Fruit fly (Drosophila melanogaster) whole organism, prepupa: ENCODE results near the gene Shc.

Experiments used
- Blimp-1 ChIP-seq: fragments of 200-800 bp; sonication (Bioruptor generic); optimal IDR thresholded peaks from 3 replicates; lab custom pipeline; 2017; ENCODE audit warnings: missing biosample characterization, missing genetic modification characterization, mild to moderate bottlenecking, moderate library complexity, missing genetic modification reagents
- CG10669 ChIP-seq: fragments of 200-800 bp; sonication (Bioruptor generic); optimal IDR thresholded peaks from 3 replicates; lab custom pipeline; 2018; ENCODE audit warnings: missing biosample characterization, mild to moderate bottlenecking, missing genetic modification characterization, moderate library complexity
- CG11294 ChIP-seq: fragments of 200-800 bp; sonication (Bioruptor generic); IDR thresholded peaks from 2 replicates; pipeline ENCODE4 v1.3.6; 2022; ENCODE audit warnings: missing biosample characterization, missing genetic modification characterization
- CG11762 ChIP-seq: fragments of 200-800 bp; sonication (Bioruptor generic); optimal IDR thresholded peaks from 3 replicates; lab custom pipeline; 2016; ENCODE audit warnings: missing biosample characterization, missing genetic modification characterization; ENCODE audit not compliant: insufficient read depth
- CG11902 ChIP-seq: fragments of 200-800 bp; sonication (Bioruptor generic); optimal IDR thresholded peaks from 3 replicates; lab custom pipeline; 2016; ENCODE audit warnings: missing biosample characterization, missing genetic modification characterization
- CG15336 ChIP-seq: fragments of 200-800 bp; sonication (Bioruptor generic); IDR thresholded peaks from 2 replicates; pipeline ENCODE4 v1.3.6; 2022; ENCODE audit warnings: missing biosample characterization, missing genetic modification characterization
- CG1621 ChIP-seq: fragments of 200-800 bp; sonication (Bioruptor generic); optimal IDR thresholded peaks from 3 replicates; lab custom pipeline; 2018; ENCODE audit warnings: missing biosample characterization, mild to moderate bottlenecking, missing genetic modification characterization
- CG16779 ChIP-seq: fragments of 200-800 bp; sonication (Bioruptor generic); optimal IDR thresholded peaks from 3 replicates; lab custom pipeline; 2017; ENCODE audit warnings: missing biosample characterization, mild to moderate bottlenecking, missing genetic modification characterization
- CG3032 ChIP-seq: fragments of 200-800 bp; optimal IDR thresholded peaks from 2 replicates; lab custom pipeline; 2019; ENCODE audit warnings: missing biosample characterization, mild to moderate bottlenecking, missing genetic modification characterization, moderate library complexity
- CG31627 ChIP-seq: fragments of 200-800 bp; sonication (Bioruptor generic); optimal IDR thresholded peaks from 3 replicates; lab custom pipeline; 2016; ENCODE audit warnings: missing biosample characterization, missing genetic modification characterization
- CG32006 ChIP-seq: fragments of 200-800 bp; sonication (Bioruptor generic); optimal IDR thresholded peaks from 3 replicates; lab custom pipeline; 2017; ENCODE audit warnings: missing biosample characterization, mild to moderate bottlenecking, missing genetic modification characterization
- CG34406 ChIP-seq: fragments of 200-800 bp; sonication (Bioruptor generic); optimal IDR thresholded peaks from 3 replicates; lab custom pipeline; 2016; ENCODE audit warnings: missing biosample characterization, missing genetic modification characterization
- CG3919 ChIP-seq: fragments of 200-800 bp; sonication (Bioruptor generic); optimal IDR thresholded peaks from 3 replicates; lab custom pipeline; 2016; ENCODE audit warnings: missing biosample characterization, missing genetic modification characterization
- CG6163 ChIP-seq: fragments of 200-800 bp; sonication (Bioruptor generic); IDR thresholded peaks from 3 replicates; pipeline ENCODE4 v1.3.6; 2022; ENCODE audit warnings: missing biosample characterization, missing genetic modification characterization
- CG6276 ChIP-seq: fragments of 200-800 bp; sonication (Bioruptor generic); optimal IDR thresholded peaks from 2 replicates; lab custom pipeline; 2017; ENCODE audit warnings: missing biosample characterization, mild to moderate bottlenecking, missing genetic modification characterization
- CG6792 ChIP-seq: fragments of 200-800 bp; sonication (Bioruptor generic); optimal IDR thresholded peaks from 3 replicates; lab custom pipeline; 2016; ENCODE audit warnings: missing biosample characterization, missing genetic modification characterization
- CG6808 ChIP-seq: fragments of 200-800 bp; sonication (Bioruptor generic); optimal IDR thresholded peaks from 3 replicates; lab custom pipeline; 2017; ENCODE audit warnings: missing biosample characterization, missing genetic modification characterization, mild to moderate bottlenecking, moderate library complexity, missing genetic modification reagents
- CG6854 ChIP-seq: fragments of 200-800 bp; sonication (Bioruptor generic); optimal IDR thresholded peaks from 2 replicates; lab custom pipeline; 2017; ENCODE audit warnings: missing biosample characterization, mild to moderate bottlenecking, missing genetic modification characterization
- CG8119 ChIP-seq: fragments of 200-800 bp; sonication (Bioruptor generic); IDR thresholded peaks from 3 replicates; pipeline ENCODE4 v1.3.6; 2022; ENCODE audit warnings: missing biosample characterization, missing genetic modification characterization
- CG8319 ChIP-seq: fragments of 200-800 bp; sonication (Bioruptor generic); optimal IDR thresholded peaks from 3 replicates; lab custom pipeline; 2016; ENCODE audit warnings: missing biosample characterization, missing genetic modification characterization
- CG8632 ChIP-seq: fragments of 200-800 bp; sonication (Bioruptor generic); optimal IDR thresholded peaks from 3 replicates; lab custom pipeline; 2016; ENCODE audit warnings: missing biosample characterization, missing genetic modification characterization
- CG9139 ChIP-seq: fragments of 200-800 bp; sonication (Bioruptor generic); optimal IDR thresholded peaks from 3 replicates; lab custom pipeline; 2017; ENCODE audit warnings: missing biosample characterization, mild to moderate bottlenecking, missing genetic modification characterization
- Eip75B ChIP-seq: fragments of 200-800 bp; sonication (Bioruptor generic); optimal IDR thresholded peaks from 3 replicates; lab custom pipeline; 2016; ENCODE audit warnings: missing biosample characterization, missing genetic modification characterization
- Eip93F ChIP-seq: fragments of 200-800 bp; sonication (Bioruptor generic); optimal IDR thresholded peaks from 2 replicates; lab custom pipeline; 2016; ENCODE audit warnings: missing biosample characterization, mild to moderate bottlenecking, missing genetic modification characterization
- Ets21C ChIP-seq: fragments of 200-800 bp; sonication (Bioruptor generic); optimal IDR thresholded peaks from 3 replicates; lab custom pipeline; 2016; ENCODE audit warnings: missing biosample characterization, missing genetic modification characterization
- Ets96B ChIP-seq: fragments of 200-800 bp; optimal IDR thresholded peaks from 2 replicates; lab custom pipeline; 2019; ENCODE audit warnings: missing biosample characterization, mild to moderate bottlenecking, missing genetic modification characterization, moderate library complexity
- Gug ChIP-seq: fragments of 200-800 bp; sonication (Bioruptor generic); IDR thresholded peaks from 2 replicates; pipeline ENCODE4 v1.3.6; 2022; ENCODE audit warnings: missing biosample characterization, missing genetic modification characterization
- Hr38 ChIP-seq: sonication (Bioruptor generic); optimal IDR thresholded peaks from 2 replicates; lab custom pipeline; 2016; ENCODE audit warnings: missing biosample characterization, missing genetic modification characterization
- Hr4 ChIP-seq: fragments of 200-800 bp; sonication (Bioruptor generic); optimal IDR thresholded peaks from 3 replicates; lab custom pipeline; 2016; ENCODE audit warnings: missing biosample characterization, missing genetic modification characterization
- Lpt ChIP-seq: fragments of 200-800 bp; sonication (Bioruptor generic); optimal IDR thresholded peaks from 3 replicates; lab custom pipeline; 2016; ENCODE audit warnings: missing biosample characterization, missing genetic modification characterization
- Met ChIP-seq: fragments of 200-800 bp; sonication (Bioruptor generic); optimal IDR thresholded peaks from 3 replicates; lab custom pipeline; 2016; ENCODE audit warnings: missing biosample characterization, missing genetic modification characterization
- OdsH ChIP-seq: fragments of 200-800 bp; sonication (Bioruptor generic); optimal IDR thresholded peaks from 3 replicates; lab custom pipeline; 2016; ENCODE audit warnings: missing biosample characterization, missing genetic modification characterization
- Smox ChIP-seq: fragments of 200-800 bp; sonication (Bioruptor generic); optimal IDR thresholded peaks from 3 replicates; lab custom pipeline; 2016; ENCODE audit warnings: missing biosample characterization, missing genetic modification characterization
- Sox102F ChIP-seq: fragments of 200-800 bp; sonication (Bioruptor generic); optimal IDR thresholded peaks from 2 replicates; lab custom pipeline; 2016; ENCODE audit warnings: missing biosample characterization, mild to moderate bottlenecking, missing genetic modification characterization
- Sox14 ChIP-seq: fragments of 200-800 bp; sonication (Bioruptor generic); optimal IDR thresholded peaks from 3 replicates; lab custom pipeline; 2016; ENCODE audit warnings: missing biosample characterization, missing genetic modification characterization
- Sox15 ChIP-seq: fragments of 200-800 bp; sonication (Bioruptor generic); optimal IDR thresholded peaks from 3 replicates; lab custom pipeline; 2016; ENCODE audit warnings: missing biosample characterization, missing genetic modification characterization
- achi ChIP-seq: fragments of 200-800 bp; sonication (Bioruptor generic); optimal IDR thresholded peaks from 3 replicates; lab custom pipeline; 2016; ENCODE audit warnings: missing biosample characterization, missing genetic modification characterization
- acj6 ChIP-seq: fragments of 200-800 bp; sonication (Bioruptor generic); optimal IDR thresholded peaks from 3 replicates; lab custom pipeline; 2016; ENCODE audit warnings: missing biosample characterization, missing genetic modification characterization
- cyc ChIP-seq: fragments of 200-800 bp; sonication (Bioruptor generic); optimal IDR thresholded peaks from 3 replicates; lab custom pipeline; 2016; ENCODE audit warnings: missing biosample characterization, missing genetic modification characterization
- eg ChIP-seq: fragments of 200-800 bp; sonication (Bioruptor generic); IDR thresholded peaks from 3 replicates; pipeline ENCODE4 v1.3.6; 2022; ENCODE audit warnings: missing biosample characterization, missing genetic modification characterization
- esn ChIP-seq: fragments of 200-800 bp; sonication (Bioruptor generic); optimal IDR thresholded peaks from 2 replicates; lab custom pipeline; 2016; ENCODE audit warnings: missing biosample characterization, mild to moderate bottlenecking, missing genetic modification characterization, moderate library complexity
- fd59A ChIP-seq: fragments of 200-800 bp; sonication (Bioruptor generic); optimal IDR thresholded peaks from 2 replicates; lab custom pipeline; 2017; ENCODE audit warnings: missing biosample characterization, mild to moderate bottlenecking, missing genetic modification characterization, missing genetic modification reagents
- fkh ChIP-seq: fragments of 200-800 bp; sonication (Bioruptor generic); optimal IDR thresholded peaks from 3 replicates; lab custom pipeline; 2017; ENCODE audit warnings: missing biosample characterization, mild to moderate bottlenecking, missing genetic modification characterization, moderate library complexity
- lz ChIP-seq: fragments of 200-800 bp; sonication (Bioruptor generic); optimal IDR thresholded peaks from 3 replicates; lab custom pipeline; 2016; ENCODE audit warnings: missing biosample characterization, missing genetic modification characterization
- net ChIP-seq: fragments of 200-800 bp; sonication (Bioruptor generic); optimal IDR thresholded peaks from 3 replicates; lab custom pipeline; 2016; ENCODE audit warnings: missing biosample characterization, missing genetic modification characterization
- pdm3 ChIP-seq: fragments of 200-800 bp; sonication (Bioruptor generic); optimal IDR thresholded peaks from 3 replicates; lab custom pipeline; 2016; ENCODE audit warnings: missing biosample characterization, missing genetic modification characterization
- salr ChIP-seq, 2 experiments: fragments of 200-800 bp; sonication (Bioruptor generic); optimal IDR thresholded peaks; 3 replicates each; lab custom pipeline; 2016 to 2018; ENCODE audit warnings: missing biosample characterization in 2 of 2, missing genetic modification characterization in 2 of 2, mild to moderate bottlenecking in 1 of 2
- spab ChIP-seq: fragments of 200-800 bp; sonication (Bioruptor generic); optimal IDR thresholded peaks from 2 replicates; lab custom pipeline; 2017; ENCODE audit warnings: missing biosample characterization, mild to moderate bottlenecking, missing genetic modification characterization, missing genetic modification reagents
- svp ChIP-seq: fragments of 200-800 bp; sonication (Bioruptor generic); peaks from one replicate; lab custom pipeline; 2016; ENCODE audit warnings: missing biosample characterization, missing genetic modification characterization
- topi ChIP-seq: fragments of 200-800 bp; sonication (Bioruptor generic); optimal IDR thresholded peaks from 3 replicates; lab custom pipeline; 2016; ENCODE audit warnings: missing biosample characterization, missing genetic modification characterization
- vri ChIP-seq: fragments of 200-800 bp; sonication (Bioruptor generic); optimal IDR thresholded peaks from 3 replicates; lab custom pipeline; 2016; ENCODE audit warnings: missing biosample characterization, mild to moderate bottlenecking, missing genetic modification characterization

The Shc gene

DNA sequence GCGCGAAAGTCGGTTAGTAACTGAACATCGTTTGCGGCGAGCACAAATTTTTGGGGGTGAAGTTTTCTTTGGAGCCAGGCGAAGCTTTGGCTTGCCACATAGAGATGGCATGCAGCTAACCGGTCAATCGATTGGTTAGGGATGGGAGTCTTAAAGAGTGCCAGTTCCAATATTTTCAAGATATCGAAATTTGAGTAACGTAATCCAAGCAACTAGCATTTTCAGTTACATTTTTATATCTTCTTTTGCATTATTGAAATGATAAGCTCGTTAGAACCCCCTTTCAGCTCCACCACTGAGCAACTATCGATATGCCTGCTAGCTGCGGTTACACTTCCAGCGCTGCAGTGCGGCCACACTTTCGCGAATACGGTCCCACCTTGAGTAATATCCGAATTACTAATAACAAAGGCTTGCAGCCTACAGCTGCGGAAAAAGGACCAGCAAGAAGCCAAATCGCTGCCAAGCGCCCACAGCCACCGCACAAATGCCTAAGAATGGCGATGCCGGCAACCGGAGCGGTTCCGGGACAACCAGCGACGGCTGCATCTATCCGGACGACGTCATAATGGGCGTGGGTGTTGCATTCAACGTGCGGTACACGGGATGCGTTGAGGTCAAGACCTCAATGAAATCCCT is at the start of gene Shc, which contains the start of gene Atat:
Shc (plus strand) TSS at position 355 of the 639 bp plus-strand sequence.
Atat (minus strand) TSS at position 103 of the 639 bp plus-strand sequence.
- TF ChIP-seq spab (GFP tag; lab: Kevin White, UChicago), result peak; percentile 95
- TF ChIP-seq Eip93F (GFP tag; lab: Kevin White, UChicago), result peak; percentile 95
- peak; percentile 100 for TF ChIP-seq Sox14 (GFP tag; lab: Kevin White, UChicago)
- peak; percentile 98 for TF ChIP-seq CG34406 (GFP tag; lab: Kevin White, UChicago)
- peak; percentile 96 to 99 for TF ChIP-seq salr (GFP tag; optimal IDR thresholded peaks at IDR 0.05; lab: Kevin White, UChicago)
- TF ChIP-seq CG3919, result peak; percentile 99
- peak; percentile 96 for TF ChIP-seq CG10669 (GFP tag; lab: Kevin White, UChicago)
- TF ChIP-seq CG6808 (GFP tag; lab: Kevin White, UChicago), result peak; percentile 93
- peak; percentile 99 for TF ChIP-seq CG3032 (tag; lab: Kevin White, UChicago)
- peak; percentile 99 for TF ChIP-seq pdm3 (GFP tag; lab: Kevin White, UChicago)
- TF ChIP-seq CG31627 (GFP tag; lab: Kevin White, UChicago), result peak; percentile 100
- peak; percentile 97 for TF ChIP-seq Lpt (GFP tag; lab: Kevin White, UChicago)
- peak; percentile 99 for TF ChIP-seq Ets21C
- peak; percentile 99 for TF ChIP-seq CG11294
- peak; percentile 99 for TF ChIP-seq OdsH (GFP tag; lab: Kevin White, UChicago)
- TF ChIP-seq lz (GFP tag; lab: Kevin White, UChicago), result peak; percentile 99
- TF ChIP-seq fkh (GFP tag; lab: Kevin White, UChicago), result peak; percentile 87
- TF ChIP-seq Smox, result peak; percentile 99
- TF ChIP-seq Hr38 (GFP tag; lab: Kevin White, UChicago), result peak; percentile 96
- peak; percentile 98 for TF ChIP-seq Eip75B (GFP tag; lab: Kevin White, UChicago)
- TF ChIP-seq svp (GFP tag; lab: Kevin White, UChicago), result peak; percentile 99
- TF ChIP-seq CG8119 (GFP tag; lab: Robert Waterston, UW), result peak; percentile 94
- TF ChIP-seq CG16779 (tag; lab: Kevin White, UChicago), result peak; percentile 94
- peak; percentile 99 for TF ChIP-seq CG32006 (GFP tag; lab: Kevin White, UChicago)
- TF ChIP-seq achi, result peak; percentile 97
- peak; percentile 98 for TF ChIP-seq CG6792
- peak; percentile 98 for TF ChIP-seq fd59A (GFP tag; lab: Kevin White, UChicago)
- peak; percentile 98 for TF ChIP-seq net (GFP tag; lab: Kevin White, UChicago)
- peak; percentile 98 for TF ChIP-seq CG8632
- peak; percentile 84 for TF ChIP-seq CG9139 (GFP tag; lab: Kevin White, UChicago)
- peak; percentile 99 for TF ChIP-seq cyc (GFP tag; lab: Kevin White, UChicago)
- peak; percentile 99 for TF ChIP-seq acj6 (GFP tag; lab: Kevin White, UChicago)
- peak; percentile 99 for TF ChIP-seq esn (GFP tag; lab: Kevin White, UChicago)
- peak; percentile 97 for TF ChIP-seq Ets96B (tag; lab: Kevin White, UChicago)
- TF ChIP-seq CG8319 (GFP tag; lab: Kevin White, UChicago), result peak; percentile 99
- peak; percentile 99 for TF ChIP-seq Hr4 (GFP tag; lab: Kevin White, UChicago)
- TF ChIP-seq Met (GFP tag; lab: Kevin White, UChicago), result peak; percentile 98
- peak; percentile 95 for TF ChIP-seq Blimp-1 (GFP tag; lab: Kevin White, UChicago)
- peak; percentile 99 for TF ChIP-seq CG6163 (GFP tag; lab: Robert Waterston, UW)
- TF ChIP-seq Sox15 (GFP tag; lab: Kevin White, UChicago), result peak; percentile 100
- peak; percentile 97 for TF ChIP-seq Sox102F (GFP tag; lab: Kevin White, UChicago)
- TF ChIP-seq CG6854 (GFP tag; lab: Kevin White, UChicago), result peak; percentile 94
- TF ChIP-seq CG11762 (GFP tag; lab: Kevin White, UChicago), result peak; percentile 97
- TF ChIP-seq vri (GFP tag; lab: Kevin White, UChicago), result peak; percentile 97
- TF ChIP-seq CG15336, result peak; percentile 95
- peak; percentile 99 for TF ChIP-seq topi (GFP tag; lab: Kevin White, UChicago)
- peak; percentile 90 for TF ChIP-seq CG6276 (GFP tag; lab: Kevin White, UChicago)
- TF ChIP-seq eg, result peak; percentile 99
- TF ChIP-seq CG11902 (GFP tag; lab: Kevin White, UChicago), result peak; percentile 99
- TF ChIP-seq Gug (GFP tag; lab: Robert Waterston, UW), result peak; percentile 99
- TF ChIP-seq CG1621, result peak; percentile 97
